Fruit fly (Drosophila melanogaster) whole organism, embryonic: ENCODE measurements around the gene GstD7.

Experiments
- Bgb ChIP-seq: fragments of 200-800 bp; sonication (Bioruptor generic); IDR thresholded peaks from 2 replicates; pipeline ENCODE4 v1.3.6; 2022; ENCODE audit warnings: missing biosample characterization, missing genetic modification characterization; ENCODE audit not compliant: partially characterized antibody
- CG10147 ChIP-seq: fragments of 200-800 bp; sonication (Bioruptor generic); optimal IDR thresholded peaks from 2 replicates; lab custom pipeline; 2019; ENCODE audit warnings: missing biosample characterization, mild to moderate bottlenecking, missing genetic modification characterization, moderate library complexity
- CG10209 ChIP-seq: fragments of 200-800 bp; sonication (Bioruptor generic); optimal IDR thresholded peaks from 3 replicates; lab custom pipeline; 2017; ENCODE audit warnings: missing biosample characterization, mild to moderate bottlenecking, missing genetic modification characterization, missing genetic modification reagents
- CG10267 ChIP-seq: fragments of 200-800 bp; sonication (Bioruptor generic); optimal IDR thresholded peaks from 2 replicates; lab custom pipeline; 2018; ENCODE audit warnings: missing biosample characterization, mild to moderate bottlenecking, missing genetic modification characterization, moderate library complexity
- CG14860 ChIP-seq: fragments of 200-800 bp; sonication (Bioruptor generic); IDR thresholded peaks from 3 replicates; pipeline ENCODE4 v1.3.6; 2022; ENCODE audit warnings: missing biosample characterization, missing genetic modification characterization; ENCODE audit not compliant: partially characterized antibody
- CG14965 ChIP-seq: fragments of 200-800 bp; sonication (Bioruptor generic); optimal IDR thresholded peaks from 2 replicates; lab custom pipeline; 2016; ENCODE audit warnings: missing biosample characterization, missing genetic modification characterization, borderline replicate concordance
- CG15073 ChIP-seq: fragments of 200-800 bp; sonication (Bioruptor generic); optimal IDR thresholded peaks from 2 replicates; lab custom pipeline; 2016; ENCODE audit warnings: missing biosample characterization, missing genetic modification characterization
- CG16813 ChIP-seq: fragments of 200-800 bp; sonication (Bioruptor generic); IDR thresholded peaks from 3 replicates; pipeline ENCODE4 v1.3.6; 2022; ENCODE audit warnings: missing biosample characterization, missing genetic modification characterization; ENCODE audit not compliant: partially characterized antibody
- CG18476 ChIP-seq: fragments of 200-800 bp; sonication (Bioruptor generic); optimal IDR thresholded peaks from 2 replicates; lab custom pipeline; 2016; ENCODE audit warnings: missing biosample characterization, mild to moderate bottlenecking, missing genetic modification characterization
- CG18599 ChIP-seq: fragments of 200-800 bp; sonication (Bioruptor generic); optimal IDR thresholded peaks from 3 replicates; lab custom pipeline; 2017; ENCODE audit warnings: missing biosample characterization, missing genetic modification characterization, mild to moderate bottlenecking, moderate library complexity, missing genetic modification reagents
- CG2889 ChIP-seq: fragments of 200-800 bp; sonication (Bioruptor generic); IDR thresholded peaks from 3 replicates; pipeline ENCODE4 v1.3.6; 2022; ENCODE audit warnings: missing biosample characterization, missing genetic modification characterization
- CG31224 ChIP-seq: fragments of 200-800 bp; sonication (Bioruptor generic); IDR thresholded peaks from 2 replicates; pipeline ENCODE4 v1.3.6; 2022; ENCODE audit warnings: missing biosample characterization, missing genetic modification characterization
- CG34376 ChIP-seq: fragments of 200-800 bp; sonication (Bioruptor generic); optimal IDR thresholded peaks from 2 replicates; lab custom pipeline; 2018; ENCODE audit warnings: missing biosample characterization, mild to moderate bottlenecking, missing genetic modification characterization
- CG4282 ChIP-seq: fragments of 200-800 bp; sonication (Bioruptor generic); optimal IDR thresholded peaks from 2 replicates; lab custom pipeline; 2016; ENCODE audit warnings: missing biosample characterization, missing genetic modification characterization
- CG6175 ChIP-seq: fragments of 200-800 bp; sonication (Bioruptor generic); IDR thresholded peaks from 3 replicates; pipeline ENCODE4 v1.3.6; 2022; ENCODE audit warnings: missing biosample characterization, missing genetic modification characterization
- CG6813 ChIP-seq: fragments of 200-800 bp; sonication (Bioruptor generic); optimal IDR thresholded peaks from 2 replicates; lab custom pipeline; 2017; ENCODE audit warnings: missing biosample characterization, missing genetic modification characterization, mild to moderate bottlenecking, moderate library complexity, missing genetic modification reagents
- CG7372 ChIP-seq: fragments of 200-800 bp; sonication (Bioruptor generic); IDR thresholded peaks from 2 replicates; pipeline ENCODE4 v1.3.6; 2022; ENCODE audit warnings: missing biosample characterization, missing genetic modification characterization
- CG7745 ChIP-seq: fragments of 200-800 bp; sonication (Bioruptor generic); optimal IDR thresholded peaks from 2 replicates; lab custom pipeline; 2018; ENCODE audit warnings: missing biosample characterization, mild to moderate bottlenecking, missing genetic modification characterization, moderate library complexity
- CG8359 ChIP-seq: fragments of 200-800 bp; sonication (Bioruptor generic); optimal IDR thresholded peaks from 2 replicates; lab custom pipeline; 2017; ENCODE audit warnings: missing biosample characterization, mild to moderate bottlenecking, missing genetic modification characterization, borderline replicate concordance
- CHES-1-like ChIP-seq: fragments of 200-800 bp; sonication (Bioruptor generic); optimal IDR thresholded peaks from 2 replicates; lab custom pipeline; 2016; ENCODE audit warnings: missing biosample characterization, missing genetic modification characterization
- D19A ChIP-seq: fragments of 200-800 bp; optimal IDR thresholded peaks from 3 replicates; lab custom pipeline; 2019; ENCODE audit warnings: missing biosample characterization, mild to moderate bottlenecking, missing genetic modification characterization, moderate library complexity
- Dp ChIP-seq: fragments of 200-800 bp; sonication (Bioruptor generic); optimal IDR thresholded peaks from 2 replicates; lab custom pipeline; 2018; ENCODE audit warnings: missing biosample characterization, mild to moderate bottlenecking, missing genetic modification characterization, moderate library complexity
- Drgx ChIP-seq: fragments of 200-800 bp; sonication (Bioruptor generic); IDR thresholded peaks from 2 replicates; pipeline ENCODE4 v1.3.6; 2022; ENCODE audit warnings: missing biosample characterization, missing genetic modification characterization
- E2f1 ChIP-seq: fragments of 200-800 bp; sonication (Bioruptor generic); IDR thresholded peaks from 2 replicates; pipeline ENCODE4 v1.3.6; 2022; ENCODE audit warnings: missing biosample characterization, missing genetic modification characterization
- Ets65A ChIP-seq: fragments of 200-800 bp; sonication (Bioruptor generic); peaks from one replicate; lab custom pipeline; 2016; ENCODE audit warnings: missing biosample characterization, missing genetic modification characterization
- Ets97D ChIP-seq: fragments of 200-800 bp; sonication (Bioruptor generic); optimal IDR thresholded peaks from 3 replicates; lab custom pipeline; 2016; ENCODE audit warnings: missing biosample characterization, missing genetic modification characterization
- Hmx ChIP-seq: fragments of 200-800 bp; sonication (Bioruptor generic); optimal IDR thresholded peaks from 2 replicates; lab custom pipeline; 2016; ENCODE audit warnings: missing biosample characterization, missing genetic modification characterization
- Xbp1 ChIP-seq: fragments of 200-800 bp; sonication (Bioruptor generic); optimal IDR thresholded peaks from 3 replicates; lab custom pipeline; 2016; ENCODE audit warnings: missing biosample characterization, mild to moderate bottlenecking, missing genetic modification characterization
- YL-1 ChIP-seq: fragments of 200-800 bp; sonication (Bioruptor generic); optimal IDR thresholded peaks from 3 replicates; lab custom pipeline; 2017; ENCODE audit warnings: missing biosample characterization, mild to moderate bottlenecking, missing genetic modification characterization
- amos ChIP-seq: fragments of 200-800 bp; sonication (Bioruptor generic); IDR thresholded peaks from 2 replicates; pipeline ENCODE4 v1.3.6; 2022; ENCODE audit warnings: missing biosample characterization, missing genetic modification characterization; ENCODE audit not compliant: partially characterized antibody
- dan ChIP-seq: fragments of 200-800 bp; sonication (Bioruptor generic); IDR thresholded peaks from 2 replicates; pipeline ENCODE4 v1.3.6; 2022; ENCODE audit warnings: missing biosample characterization, missing genetic modification characterization
- exex ChIP-seq: fragments of 200-800 bp; sonication (Bioruptor generic); optimal IDR thresholded peaks from 4 replicates; lab custom pipeline; 2018; ENCODE audit warnings: missing biosample characterization, mild to moderate bottlenecking, missing genetic modification characterization, moderate library complexity
- gce ChIP-seq: fragments of 200-800 bp; sonication (Bioruptor generic); IDR thresholded peaks from 3 replicates; pipeline ENCODE4 v1.3.6; 2022; ENCODE audit warnings: missing biosample characterization, missing genetic modification characterization
- mirr ChIP-seq: fragments of 200-800 bp; sonication (Bioruptor generic); optimal IDR thresholded peaks from 3 replicates; lab custom pipeline; 2018; ENCODE audit warnings: missing biosample characterization, mild to moderate bottlenecking, missing genetic modification characterization
- org-1 ChIP-seq: fragments of 200-800 bp; sonication (Bioruptor generic); optimal IDR thresholded peaks from 2 replicates; lab custom pipeline; 2017; ENCODE audit warnings: missing biosample characterization, missing genetic modification characterization
- rib ChIP-seq: fragments of 200-800 bp; sonication (Bioruptor generic); IDR thresholded peaks from 2 replicates; pipeline ENCODE4 v1.3.6; 2022; ENCODE audit warnings: missing biosample characterization, missing genetic modification characterization
- sima ChIP-seq: fragments of 200-800 bp; sonication (Bioruptor generic); optimal IDR thresholded peaks from 2 replicates; lab custom pipeline; 2016; ENCODE audit warnings: missing biosample characterization, missing genetic modification characterization
- twi ChIP-seq: fragments of 200-800 bp; optimal IDR thresholded peaks from 2 replicates; lab custom pipeline; 2019; ENCODE audit warnings: missing biosample characterization, mild to moderate bottlenecking, missing genetic modification characterization, moderate library complexity
- yki ChIP-seq: fragments of >200 bp; optimal IDR thresholded peaks from 3 replicates; lab custom pipeline; 2018
- zfh2 ChIP-seq: fragments of 200-800 bp; sonication (Bioruptor generic); optimal IDR thresholded peaks from 2 replicates; lab custom pipeline; 2016; ENCODE audit warnings: missing biosample characterization, missing genetic modification characterization

The GstD7 gene

dm6 chr3R:12384274-12384673 is 6.0 kb downstream of the GstD7 start:
- 0 out of 2 replicates have a peak, but pooled peaks have one; percentile 24 for TF ChIP-seq Drgx
- TF ChIP-seq CG6175 (GFP tag; lab: Robert Waterston, UW) = peak; percentile 75; the same call in 1 of the 3 replicates
- no peak for TF ChIP-seq yki (lab: Kevin White, UChicago)

dm6 chr3R:12385949-12386348 is 7.6 kb downstream of the GstD7 start, which contains the start of gene Sol1:
Gene Sol1 (plus strand): TSS chr3R:12386249.
- TF ChIP-seq CG14965 (GFP tag; lab: Kevin White, UChicago) (no peak), amos (GFP tag; lab: Robert Waterston, UW) (no peak), zfh2 (no peak), CG10267 (no peak), CG14860 (no peak), YL-1 (GFP tag; lab: Kevin White, UChicago) (no peak), Xbp1 (GFP tag; lab: Kevin White, UChicago) (no peak), twi (no peak), org-1 (GFP tag; lab: Kevin White, UChicago) (no peak), CG18599 (GFP tag; lab: Kevin White, UChicago) (no peak)

dm6 chr3R:12386965-12387364 is 8.7 kb downstream of the GstD7 start, which contains the start of gene CG33098:
Gene CG33098 (plus strand): TSS chr3R:12387188.
- TF ChIP-seq CG7372 (no peak), twi (no peak), CG10147 (GFP tag; lab: Kevin White, UChicago) (no peak), CG2889 (GFP tag; lab: Robert Waterston, UW) (no peak), CG8359 (GFP tag; lab: Kevin White, UChicago) (peak; percentile 97), CG4282 (GFP tag; lab: Kevin White, UChicago) (no peak), CG15073 (GFP tag; lab: Kevin White, UChicago) (no peak)

- TF ChIP-seq Ets65A (GFP tag; lab: Kevin White, UChicago) (peak; percentile 29), dan (GFP tag; lab: Robert Waterston, UW) (no peak)
Observed at dm6 chr3R:12395880-12396279, 17.6 kb downstream of the GstD7 start, which contains the start of the genes CG10096 and CG10097. Gene CG10096 (minus strand): TSS chr3R:12395980. Gene CG10097 (minus strand): TSS chr3R:12395980.

dm6 chr3R:12398054-12398453 is 19.8 kb downstream of the GstD7 start:
- TF ChIP-seq CG31224 = no peak
- peak; percentile 13 for TF ChIP-seq CG18476
- no peak for TF ChIP-seq sima (GFP tag; lab: Kevin White, UChicago)
- TF ChIP-seq CG16813 = no peak
- no peak for TF ChIP-seq gce
- TF ChIP-seq CG34376 (GFP tag; lab: Kevin White, UChicago) = peak; percentile 18
- TF ChIP-seq E2f1 (GFP tag; lab: Robert Waterston, UW) = no peak
- peak; percentile 0 for TF ChIP-seq CG6813
- peak; percentile 67 for TF ChIP-seq mirr (GFP tag; lab: Kevin White, UChicago)
- peak; percentile 86 for TF ChIP-seq exex
- TF ChIP-seq CHES-1-like = no peak
- no peak for TF ChIP-seq Hmx (GFP tag; lab: Kevin White, UChicago)
- TF ChIP-seq D19A (tag; lab: Kevin White, UChicago) = peak; percentile 17
- TF ChIP-seq CG10209 (GFP tag; lab: Kevin White, UChicago) = no peak
- no peak for TF ChIP-seq rib (GFP tag; lab: Robert Waterston, UW)
- TF ChIP-seq Ets97D (GFP tag; lab: Kevin White, UChicago) = no peak
- TF ChIP-seq Bgb (GFP tag; lab: Robert Waterston, UW) = no peak
- no peak for TF ChIP-seq Dp (GFP tag; lab: Kevin White, UChicago)
- TF ChIP-seq CG7745 = peak; percentile 89
